Worm (Caenorhabditis elegans): ENCODE data around the gene npr-33.

DNA sequence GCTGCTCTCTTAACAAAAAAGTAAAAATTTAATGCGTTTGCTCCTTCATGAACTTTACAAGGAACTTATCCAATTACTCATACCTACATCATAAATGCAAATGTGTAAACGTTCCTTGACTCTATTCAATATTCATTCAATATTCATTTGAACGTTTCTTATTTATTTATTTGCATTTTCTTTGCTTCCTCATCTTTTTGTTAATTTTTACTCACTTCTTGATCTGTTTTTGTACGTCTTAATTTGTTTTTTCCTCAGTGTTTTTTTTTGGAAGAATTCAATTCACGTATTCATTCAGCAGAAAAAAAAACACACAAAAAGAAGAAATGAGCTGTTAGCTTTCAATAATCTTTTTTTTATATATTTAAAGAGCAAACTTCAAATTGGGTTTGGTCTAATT, 7.6 kb upstream of the npr-33 start:
- TF ChIP-seq egl-27 (tag; optimal IDR thresholded peaks at IDR 0.05) (no peak), ama-1 (optimal IDR thresholded peaks at IDR 0.05) (no peak), gmeb-1 (tag; optimal IDR thresholded peaks at IDR 0.05) (no peak), Y55F3AM.14 (GFP tag; optimal IDR thresholded peaks at IDR 0.05) (no peak), lin-39 (tag; optimal IDR thresholded peaks at IDR 0.05) (no peak), crh-2 (tag; optimal IDR thresholded peaks at IDR 0.05) (no peak), mbf-1 (tag; optimal IDR thresholded peaks at IDR 0.05) (no peak), ztf-11 (tag; optimal IDR thresholded peaks at IDR 0.05) (no peak), ZK546.5 (tag; optimal IDR thresholded peaks at IDR 0.05) (no peak), blmp-1 (tag; optimal IDR thresholded peaks at IDR 0.05; ENCODE audit: insufficient read depth) (no peak), lin-11 (tag; optimal IDR thresholded peaks at IDR 0.05) (no peak), ceh-16 (tag; optimal IDR thresholded peaks at IDR 0.05) (no peak)
